Worm (Caenorhabditis elegans) whole organism, late embryonic: Measurements from ENCODE around the gene sru-21.
"Not testable (repeated sequence)": the region's sequence is repeated elsewhere in the genome, so short reads cannot be mapped to it uniquely, and the experiment has no call there.

Experiments used
- C08G9.2 ChIP-seq: sonication (generic microtip); optimal IDR thresholded peaks from 2 replicates; lab custom pipeline; 2016; ENCODE audit warnings: mild to moderate bottlenecking, missing genetic modification characterization, moderate library complexity, missing compliant biosample characterization
- C38D4.7 ChIP-seq: fragments of 200-800 bp; sonication (Bioruptor generic); optimal IDR thresholded peaks from 2 replicates; lab custom pipeline; 2018; ENCODE audit warnings: mild to moderate bottlenecking, missing genetic modification characterization, moderate library complexity, missing compliant biosample characterization
- K02D7.2 ChIP-seq: sonication (generic microtip); optimal IDR thresholded peaks from 2 replicates; lab custom pipeline; 2017; ENCODE audit warnings: mild to moderate bottlenecking, missing genetic modification characterization, missing compliant biosample characterization
- Y22D7AL.16 ChIP-seq: sonication (generic microtip); optimal IDR thresholded peaks from 2 replicates; lab custom pipeline; 2016; ENCODE audit warnings: missing genetic modification characterization, missing compliant biosample characterization
- ahr-1 ChIP-seq: sonication (generic microtip); optimal IDR thresholded peaks from 2 replicates; lab custom pipeline; 2016; ENCODE audit warnings: missing genetic modification characterization, missing compliant biosample characterization
- ceh-14 ChIP-seq: sonication (generic microtip); optimal IDR thresholded peaks from 2 replicates; lab custom pipeline; 2016; ENCODE audit warnings: missing genotype, missing genetic modification characterization, missing compliant biosample characterization
- ceh-2 ChIP-seq: sonication (generic microtip); optimal IDR thresholded peaks from 2 replicates; lab custom pipeline; 2016; ENCODE audit warnings: missing genotype, missing genetic modification characterization, missing compliant biosample characterization
- ceh-22 ChIP-seq: sonication (generic microtip); optimal IDR thresholded peaks from 2 replicates; lab custom pipeline; 2017; ENCODE audit warnings: missing biosample characterization, missing genetic modification characterization
- ceh-30 ChIP-seq: fragments of 150-350 bp; optimal IDR thresholded peaks from 2 replicates; lab custom pipeline; 2014; ENCODE audit warnings: missing biosample characterization, missing genetic modification characterization
- ceh-34 ChIP-seq: sonication (generic microtip); optimal IDR thresholded peaks from 2 replicates; lab custom pipeline; 2016; ENCODE audit warnings: mild to moderate bottlenecking, missing genetic modification characterization, missing compliant biosample characterization
- ceh-48 ChIP-seq: sonication (generic microtip); optimal IDR thresholded peaks from 2 replicates; lab custom pipeline; 2016; ENCODE audit warnings: missing genetic modification characterization, inconsistent platforms, missing compliant biosample characterization
- ceh-6 ChIP-seq: fragments of 200-800 bp; sonication (Bioruptor generic); optimal IDR thresholded peaks from 2 replicates; lab custom pipeline; 2018; ENCODE audit warnings: mild to moderate bottlenecking, missing genetic modification characterization, missing compliant biosample characterization
- ceh-9 ChIP-seq: sonication (generic microtip); optimal IDR thresholded peaks from 2 replicates; lab custom pipeline; 2016; ENCODE audit warnings: mild to moderate bottlenecking, missing genetic modification characterization, inconsistent platforms, missing compliant biosample characterization
- che-1 ChIP-seq: sonication (generic microtip); optimal IDR thresholded peaks from 2 replicates; lab custom pipeline; 2016; ENCODE audit warnings: mild to moderate bottlenecking, missing genetic modification characterization, missing compliant biosample characterization
- dmd-4 ChIP-seq: sonication (generic microtip); optimal IDR thresholded peaks from 2 replicates; lab custom pipeline; 2016; ENCODE audit warnings: borderline replicate concordance, missing genetic modification characterization, missing compliant biosample characterization
- elt-4 ChIP-seq: sonication (generic microtip); optimal IDR thresholded peaks from 2 replicates; lab custom pipeline; 2016; ENCODE audit warnings: missing genetic modification characterization, missing compliant biosample characterization
- ets-4 ChIP-seq: sonication (generic microtip); optimal IDR thresholded peaks from 2 replicates; lab custom pipeline; 2016; ENCODE audit warnings: missing genetic modification characterization, missing compliant biosample characterization
- eyg-1 ChIP-seq: sonication (generic microtip); optimal IDR thresholded peaks from 2 replicates; lab custom pipeline; 2016; ENCODE audit warnings: missing genotype, missing genetic modification characterization, missing compliant biosample characterization
- fax-1 ChIP-seq: sonication (generic microtip); optimal IDR thresholded peaks from 2 replicates; lab custom pipeline; 2016; ENCODE audit warnings: missing genotype, missing genetic modification characterization, missing compliant biosample characterization
- gmeb-2 ChIP-seq: sonication (generic microtip); optimal IDR thresholded peaks from 2 replicates; lab custom pipeline; 2016; ENCODE audit warnings: missing genetic modification characterization, inconsistent platforms, missing compliant biosample characterization
- hlh-13 ChIP-seq: fragments of 200-800 bp; sonication (Bioruptor generic); optimal IDR thresholded peaks from 2 replicates; lab custom pipeline; 2018; ENCODE audit warnings: mild to moderate bottlenecking, missing genetic modification characterization, missing compliant biosample characterization
- hlh-30 ChIP-seq: sonication (generic microtip); optimal IDR thresholded peaks from 2 replicates; lab custom pipeline; 2017; ENCODE audit warnings: antibody characterized with exemption, missing genetic modification characterization, missing compliant biosample characterization; ENCODE audit not compliant: insufficient read depth
- hlh-6 ChIP-seq: sonication (generic microtip); optimal IDR thresholded peaks from 2 replicates; lab custom pipeline; 2016; ENCODE audit warnings: missing genotype, missing genetic modification characterization, missing compliant biosample characterization
- hlh-8 ChIP-seq: sonication (generic microtip); optimal IDR thresholded peaks from 2 replicates; lab custom pipeline; 2016; ENCODE audit warnings: missing genotype, missing genetic modification characterization, missing compliant biosample characterization
- lin-11 ChIP-seq: fragments of 200-800 bp; sonication (Bioruptor generic); optimal IDR thresholded peaks from 2 replicates; lab custom pipeline; 2018; ENCODE audit warnings: mild to moderate bottlenecking, missing genetic modification characterization, missing compliant biosample characterization
- madf-2 ChIP-seq: sonication (generic microtip); optimal IDR thresholded peaks from 2 replicates; lab custom pipeline; 2017; ENCODE audit warnings: missing genetic modification characterization, missing compliant biosample characterization
- nhr-232 ChIP-seq: sonication (generic microtip); optimal IDR thresholded peaks from 2 replicates; lab custom pipeline; 2016; ENCODE audit warnings: missing genetic modification characterization, missing compliant biosample characterization
- npax-4 ChIP-seq: sonication (generic microtip); optimal IDR thresholded peaks from 2 replicates; lab custom pipeline; 2016; ENCODE audit warnings: missing genetic modification characterization, missing compliant biosample characterization
- pag-3 ChIP-seq: sonication (generic microtip); optimal IDR thresholded peaks from 2 replicates; lab custom pipeline; 2016; ENCODE audit warnings: missing compliant biosample characterization, missing genetic modification characterization, borderline replicate concordance
- pax-1 ChIP-seq: fragments of 150-350 bp; optimal IDR thresholded peaks from 2 replicates; lab custom pipeline; 2014; ENCODE audit warnings: missing biosample characterization, missing genetic modification characterization
- pha-4 ChIP-seq: fragments of 150-350 bp; optimal IDR thresholded peaks from 2 replicates; lab custom pipeline; 2018; ENCODE audit warnings: missing biosample characterization, missing genetic modification reagents, missing genetic modification characterization
- rnt-1 ChIP-seq: sonication (generic microtip); optimal IDR thresholded peaks from 2 replicates; lab custom pipeline; 2016; ENCODE audit warnings: missing genetic modification characterization, missing compliant biosample characterization
- sdc-2 ChIP-seq: sonication (generic microtip); optimal IDR thresholded peaks from 2 replicates; lab custom pipeline; 2016; ENCODE audit warnings: missing genotype, missing genetic modification characterization, missing compliant biosample characterization
- syd-9 ChIP-seq: sonication (generic microtip); optimal IDR thresholded peaks from 2 replicates; lab custom pipeline; 2016; ENCODE audit warnings: mild to moderate bottlenecking, missing genetic modification characterization, moderate library complexity, missing compliant biosample characterization
- tbx-7 ChIP-seq: sonication (generic microtip); optimal IDR thresholded peaks from 2 replicates; lab custom pipeline; 2016; ENCODE audit warnings: missing genotype, missing genetic modification characterization, missing compliant biosample characterization
- unc-3 ChIP-seq, 2 experiments: fragments of 200-800 bp in 1 of 2; sonication (Bioruptor generic) in 1 of 2; sonication (generic microtip) in 1 of 2; conservative IDR thresholded peaks in 1 of 2; optimal IDR thresholded peaks in 1 of 2; 2 replicates each; pipeline versions ENCODE4 v1.3.6 to Lab custom; 2016 to 2022; ENCODE audit warnings: missing compliant biosample characterization in 2 of 2, missing genetic modification characterization in 2 of 2, missing genetic modification reagents in 1 of 2
- unc-42 ChIP-seq: sonication (generic microtip); optimal IDR thresholded peaks from 2 replicates; lab custom pipeline; 2016; ENCODE audit warnings: missing genotype, missing genetic modification characterization, missing compliant biosample characterization
- unc-55 ChIP-seq: sonication (generic microtip); optimal IDR thresholded peaks from 2 replicates; lab custom pipeline; 2017; ENCODE audit warnings: missing biosample characterization, missing genetic modification reagents, missing genetic modification characterization
- unc-86 ChIP-seq: sonication (generic microtip); optimal IDR thresholded peaks from 2 replicates; lab custom pipeline; 2016; ENCODE audit warnings: missing genetic modification characterization, missing compliant biosample characterization
- zip-5 ChIP-seq: sonication (generic microtip); optimal IDR thresholded peaks from 2 replicates; lab custom pipeline; 2016; ENCODE audit warnings: missing genetic modification characterization, missing compliant biosample characterization

The sru-21 gene

DNA sequence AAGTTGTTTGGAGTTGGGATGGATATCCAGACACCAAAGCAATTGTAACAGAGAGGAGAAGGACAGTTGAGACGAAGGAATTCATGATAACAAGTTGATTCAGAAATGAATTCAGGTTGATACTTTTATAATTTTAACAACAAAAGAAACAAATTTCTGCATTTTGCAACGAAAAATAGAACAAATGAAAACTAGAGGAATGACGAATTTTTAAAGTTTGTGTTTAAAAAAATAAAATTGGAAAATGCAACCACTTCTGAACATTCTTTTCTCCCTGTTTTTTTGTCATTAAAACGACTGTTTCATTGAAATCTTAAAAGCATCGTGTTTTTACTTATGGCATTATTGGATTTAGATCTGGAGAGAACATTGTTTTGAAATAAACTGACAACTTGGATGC is 24.8 kb downstream of the sru-21 start, which contains the start of gene C08F11.12:
TSS of gene C08F11.12 (minus strand) at position 101 of the 400 bp plus-strand sequence.
- not testable (repeated sequence) for TF ChIP-seq ceh-6 (GFP tag; lab: Kevin White, UChicago); che-1; unc-42 (tag; lab: Kevin White, UChicago)

DNA sequence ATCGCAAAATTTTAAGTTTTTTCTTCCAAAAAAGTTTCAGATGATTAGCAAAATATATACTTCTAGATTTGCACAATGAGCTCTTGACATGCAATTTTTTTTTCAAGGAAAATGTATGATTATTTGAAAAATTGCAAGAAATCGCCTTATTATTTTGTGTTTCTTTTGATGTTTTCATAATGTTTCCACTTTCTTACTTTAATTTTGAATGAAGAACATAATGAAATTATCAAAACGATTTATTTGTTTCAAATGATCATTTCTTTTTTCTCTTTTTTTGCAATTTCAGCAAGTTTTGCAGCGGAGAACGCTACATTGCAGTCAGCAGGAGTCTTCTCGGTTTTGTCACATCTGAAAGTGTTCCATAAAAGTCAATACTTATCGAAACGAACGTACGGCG is 25.5 kb downstream of the sru-21 start, which contains the start of gene Y45F10C.6:
TSS of gene Y45F10C.6 (plus strand) at position 301 of the 400 bp plus-strand sequence.
- not testable (repeated sequence) for TF ChIP-seq npax-4, ets-4, ceh-34 (tag; lab: Kevin White, UChicago)

DNA sequence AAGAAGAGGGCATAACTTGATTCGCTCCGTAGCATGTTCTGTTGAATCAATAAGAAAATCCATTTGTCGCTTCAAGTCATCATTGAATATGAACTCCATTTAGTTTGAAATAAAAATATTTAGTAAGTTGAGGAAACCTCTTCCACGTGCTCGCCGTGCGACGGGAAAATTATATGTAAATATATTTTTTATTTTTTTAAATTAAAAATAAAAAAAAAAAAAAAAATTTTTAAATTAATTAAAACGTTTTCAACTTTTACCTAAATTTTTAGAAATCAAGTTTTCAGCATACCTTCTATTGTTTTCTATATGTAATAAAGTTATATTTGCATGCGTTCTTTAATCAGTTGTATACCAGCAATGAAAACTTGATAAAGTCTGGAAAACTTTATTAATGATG is 32.9 kb downstream of the sru-21 start, which contains the start of gene Y45F10C.1:
TSS of gene Y45F10C.1 (minus strand) at position 101 of the 400 bp plus-strand sequence.
- TF ChIP-seq hlh-8 (tag; lab: Kevin White, UChicago); gmeb-2; pag-3: not testable (repeated sequence)

DNA sequence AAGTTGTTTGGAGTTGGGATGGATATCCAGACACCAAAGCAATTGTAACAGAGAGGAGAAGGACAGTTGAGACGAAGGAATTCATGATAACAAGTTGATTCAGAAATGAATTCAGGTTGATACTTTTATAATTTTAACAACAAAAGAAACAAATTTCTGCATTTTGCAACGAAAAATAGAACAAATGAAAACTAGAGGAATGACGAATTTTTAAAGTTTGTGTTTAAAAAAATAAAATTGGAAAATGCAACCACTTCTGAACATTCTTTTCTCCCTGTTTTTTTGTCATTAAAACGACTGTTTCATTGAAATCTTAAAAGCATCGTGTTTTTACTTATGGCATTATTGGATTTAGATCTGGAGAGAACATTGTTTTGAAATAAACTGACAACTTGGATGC is 36.0 kb downstream of the sru-21 start, which contains the start of gene Y45F10C.2:
TSS of gene Y45F10C.2 (minus strand) at position 101 of the 400 bp plus-strand sequence.
- not testable (repeated sequence) for TF ChIP-seq madf-2, elt-4, eyg-1 (tag; lab: Kevin White, UChicago)

DNA sequence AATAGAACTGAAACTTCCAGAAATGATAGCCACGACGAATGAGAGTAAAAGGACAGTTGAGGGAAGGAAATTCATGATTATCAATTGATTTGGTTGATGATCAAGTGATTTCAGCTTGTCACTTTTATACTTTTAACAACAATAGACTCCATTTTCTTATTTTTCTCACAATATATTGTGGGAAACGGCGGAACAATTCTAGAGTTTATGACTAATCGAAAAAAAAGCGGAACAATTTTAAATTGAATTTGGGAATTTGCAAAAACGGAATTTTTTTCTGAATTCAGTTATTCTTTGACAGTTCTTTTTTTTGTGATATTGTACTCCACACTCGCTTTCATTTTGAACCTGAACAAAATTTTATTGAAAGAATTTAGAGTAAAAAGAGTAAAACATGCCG is 37.5 kb downstream of the sru-21 start, which contains the start of gene Y45F10C.4:
TSS of gene Y45F10C.4 (minus strand) at position 101 of the 400 bp plus-strand sequence.
- TF ChIP-seq ceh-48 (no peak), pha-4 (tag; lab: Kevin White, UChicago) (no peak), unc-86 (tag; lab: Kevin White, UChicago) (no peak), ceh-6 (GFP tag; lab: Kevin White, UChicago) (no peak), fax-1 (tag; lab: Kevin White, UChicago) (no peak), hlh-30 (no peak), pag-3 (no peak), Y22D7AL.16 (tag; lab: Kevin White, UChicago) (no peak), pax-1 (no peak), elt-4 (tag; lab: Kevin White, UChicago) (no peak), tbx-7 (tag; lab: Kevin White, UChicago) (no peak), che-1 (no peak), ceh-9 (tag; lab: Kevin White, UChicago) (no peak), dmd-4 (no peak), ceh-30 (tag; lab: Kevin White, UChicago) (no peak), sdc-2 (tag; lab: Kevin White, UChicago) (no peak), unc-55 (GFP tag; lab: Kevin White, UChicago) (no peak)

DNA sequence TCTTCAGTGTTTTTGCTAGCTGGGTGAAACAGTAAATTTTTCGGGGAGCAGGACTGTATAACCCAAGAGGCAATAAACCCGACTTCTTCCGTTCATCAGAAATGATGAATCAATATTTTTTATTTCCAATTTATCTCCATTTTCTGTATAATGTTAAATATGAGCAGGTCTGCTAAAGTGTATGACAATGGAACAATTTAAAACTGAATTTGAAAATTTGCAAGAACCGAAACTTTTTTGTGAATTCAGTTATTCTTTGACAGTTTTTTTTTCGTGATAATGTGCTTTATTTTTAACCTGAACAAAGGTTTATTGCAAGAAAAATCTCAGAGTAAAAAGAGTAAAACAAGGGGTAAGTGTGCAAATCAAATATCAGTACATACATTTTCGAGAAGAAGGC is 38.5 kb downstream of the sru-21 start:
- no peak for TF ChIP-seq unc-86 (tag; lab: Kevin White, UChicago)
- no peak for TF ChIP-seq rnt-1 (tag; lab: Kevin White, UChicago)
- TF ChIP-seq C38D4.7, result no peak
- no peak for TF ChIP-seq hlh-8 (tag; lab: Kevin White, UChicago)
- no peak for TF ChIP-seq che-1
- no peak for TF ChIP-seq hlh-6 (tag; lab: Kevin White, UChicago)
- no peak for TF ChIP-seq ahr-1
- no peak for TF ChIP-seq ceh-9 (tag; lab: Kevin White, UChicago)
- TF ChIP-seq hlh-13 (GFP tag; lab: Kevin White, UChicago), result no peak
- no peak for TF ChIP-seq syd-9 (tag; lab: Kevin White, UChicago)
- TF ChIP-seq nhr-232, result no peak
- TF ChIP-seq ceh-2 (tag; lab: Kevin White, UChicago), result no peak
- TF ChIP-seq C08G9.2, result no peak
- TF ChIP-seq ceh-14, result no peak
- TF ChIP-seq lin-11, result no peak
- no peak for TF ChIP-seq K02D7.2 (tag; lab: Kevin White, UChicago)
- TF ChIP-seq unc-3 (GFP tag; conservative IDR thresholded peaks at IDR 0.05; lab: Robert Waterston, UW), result no peak
- TF ChIP-seq unc-3 (tag; optimal IDR thresholded peaks at IDR 0.05; lab: Kevin White, UChicago), result no peak
- TF ChIP-seq ceh-22 (tag; lab: Kevin White, UChicago), result no peak
- TF ChIP-seq zip-5 (tag; lab: Kevin White, UChicago), result no peak
- TF ChIP-seq, all 69 proteins: peak for 0
